Worm (Caenorhabditis elegans) whole organism, early embryonic: ENCODE results near the gene nas-24.

Experiments
- B0310.2 ChIP-seq: sonication (generic microtip); optimal IDR thresholded peaks from 2 replicates; lab custom pipeline; 2016; ENCODE audit warnings: mild to moderate bottlenecking, missing genetic modification characterization, missing compliant biosample characterization
- F13C5.2 ChIP-seq: sonication (generic microtip); optimal IDR thresholded peaks from 2 replicates; lab custom pipeline; 2017; ENCODE audit warnings: mild to moderate bottlenecking, missing genetic modification characterization, inconsistent platforms, missing compliant biosample characterization
- ama-1 ChIP-seq: fragments of 150-350 bp; optimal IDR thresholded peaks from 2 replicates; lab custom pipeline; 2014
- ceh-13 ChIP-seq: fragments of 200-800 bp; sonication (Bioruptor generic); optimal IDR thresholded peaks from 2 replicates; lab custom pipeline; 2018; ENCODE audit warnings: mild to moderate bottlenecking, missing genetic modification characterization, missing compliant biosample characterization
- flt-1 ChIP-seq: fragments of 200-800 bp; sonication (Bioruptor generic); IDR thresholded peaks from 2 replicates; pipeline ENCODE4 v1.3.6; 2022; ENCODE audit warnings: missing genetic modification characterization, missing compliant biosample characterization
- hmbx-1 ChIP-seq: sonication (generic microtip); optimal IDR thresholded peaks from 2 replicates; lab custom pipeline; 2016; ENCODE audit warnings: mild to moderate bottlenecking, missing genetic modification characterization, missing compliant biosample characterization
- hnd-1 ChIP-seq: sonication (generic microtip); optimal IDR thresholded peaks from 2 replicates; lab custom pipeline; 2016; ENCODE audit warnings: missing genetic modification characterization, missing compliant biosample characterization
- sea-1 ChIP-seq: fragments of 200-800 bp; sonication (Bioruptor generic); conservative IDR thresholded peaks from 2 replicates; pipeline ENCODE4 v1.3.6; 2022; ENCODE audit warnings: missing genetic modification characterization, missing compliant biosample characterization
- tbx-11 ChIP-seq: fragments of 200-800 bp; sonication (Bioruptor generic); IDR thresholded peaks from 2 replicates; pipeline ENCODE4 v1.3.6; 2022; ENCODE audit warnings: missing genetic modification characterization, missing compliant biosample characterization
- tbx-37 ChIP-seq: fragments of 200-800 bp; sonication (Bioruptor generic); conservative IDR thresholded peaks from 2 replicates; pipeline ENCODE4 v1.3.6; 2022; ENCODE audit warnings: missing genetic modification reagents, missing genetic modification characterization, missing compliant biosample characterization
- tra-4 ChIP-seq: sonication (generic microtip); optimal IDR thresholded peaks from 2 replicates; lab custom pipeline; 2017; ENCODE audit warnings: missing genetic modification characterization, missing compliant biosample characterization

ce11 chrV:13790557-13790956 lies 21.4 kb downstream of the nas-24 start:
- no peak for TF ChIP-seq hmbx-1 (tag; lab: Kevin White, UChicago)
- TF ChIP-seq F13C5.2 (tag; lab: Kevin White, UChicago) = no peak
- no peak for TF ChIP-seq B0310.2
- no peak for TF ChIP-seq tbx-11
- no peak for TF ChIP-seq hnd-1 (tag; lab: Kevin White, UChicago)
- no peak for TF ChIP-seq ama-1
- TF ChIP-seq flt-1 (GFP tag; lab: Robert Waterston, UW) = no peak
- no peak for TF ChIP-seq tra-4 (tag; lab: Kevin White, UChicago)
- no peak for TF ChIP-seq sea-1 (GFP tag; lab: Robert Waterston, UW)
- no peak for TF ChIP-seq ceh-13 (GFP tag; lab: Kevin White, UChicago)
- TF ChIP-seq tbx-37 (GFP tag; lab: Robert Waterston, UW) = no peak
